Worm (Caenorhabditis elegans) whole organism, late embryonic: ENCODE data around the gene ZK370.6.

Source experiments
- C38D4.7 ChIP-seq: fragments of 200-800 bp; sonication (Bioruptor generic); optimal IDR thresholded peaks from 2 replicates; lab custom pipeline; 2018; ENCODE audit warnings: mild to moderate bottlenecking, missing genetic modification characterization, moderate library complexity, missing compliant biosample characterization
- F13H6.1 ChIP-seq: sonication (generic microtip); optimal IDR thresholded peaks from 2 replicates; lab custom pipeline; 2016; ENCODE audit warnings: missing genetic modification characterization, missing compliant biosample characterization
- T23F11.4 ChIP-seq: fragments of 200-800 bp; sonication (Bioruptor generic); optimal IDR thresholded peaks from 2 replicates; lab custom pipeline; 2018; ENCODE audit warnings: mild to moderate bottlenecking, missing genetic modification characterization, missing compliant biosample characterization
- ceh-14 ChIP-seq: sonication (generic microtip); optimal IDR thresholded peaks from 2 replicates; lab custom pipeline; 2016; ENCODE audit warnings: missing genotype, missing genetic modification characterization, missing compliant biosample characterization
- ceh-2 ChIP-seq: sonication (generic microtip); optimal IDR thresholded peaks from 2 replicates; lab custom pipeline; 2016; ENCODE audit warnings: missing genotype, missing genetic modification characterization, missing compliant biosample characterization
- ceh-48 ChIP-seq: sonication (generic microtip); optimal IDR thresholded peaks from 2 replicates; lab custom pipeline; 2016; ENCODE audit warnings: missing genetic modification characterization, inconsistent platforms, missing compliant biosample characterization
- ceh-6 ChIP-seq: fragments of 200-800 bp; sonication (Bioruptor generic); optimal IDR thresholded peaks from 2 replicates; lab custom pipeline; 2018; ENCODE audit warnings: mild to moderate bottlenecking, missing genetic modification characterization, missing compliant biosample characterization
- ceh-9 ChIP-seq: sonication (generic microtip); optimal IDR thresholded peaks from 2 replicates; lab custom pipeline; 2016; ENCODE audit warnings: mild to moderate bottlenecking, missing genetic modification characterization, inconsistent platforms, missing compliant biosample characterization
- che-1 ChIP-seq: sonication (generic microtip); optimal IDR thresholded peaks from 2 replicates; lab custom pipeline; 2016; ENCODE audit warnings: mild to moderate bottlenecking, missing genetic modification characterization, missing compliant biosample characterization
- dve-1 ChIP-seq: sonication (generic microtip); optimal IDR thresholded peaks from 2 replicates; lab custom pipeline; 2017; ENCODE audit warnings: antibody characterized with exemption, mild to moderate bottlenecking, missing genetic modification characterization, missing compliant biosample characterization
- elt-2 ChIP-seq: sonication (generic microtip); optimal IDR thresholded peaks from 2 replicates; lab custom pipeline; 2016; ENCODE audit warnings: missing genetic modification reagents, missing genetic modification characterization, missing compliant biosample characterization
- eyg-1 ChIP-seq: sonication (generic microtip); optimal IDR thresholded peaks from 2 replicates; lab custom pipeline; 2016; ENCODE audit warnings: missing genotype, missing genetic modification characterization, missing compliant biosample characterization
- fax-1 ChIP-seq: sonication (generic microtip); optimal IDR thresholded peaks from 2 replicates; lab custom pipeline; 2016; ENCODE audit warnings: missing genotype, missing genetic modification characterization, missing compliant biosample characterization
- fkh-10 ChIP-seq: fragments of 150-350 bp; optimal IDR thresholded peaks from 2 replicates; lab custom pipeline; 2014; ENCODE audit warnings: missing biosample characterization, missing genetic modification reagents, missing genetic modification characterization
- fkh-6 ChIP-seq: sonication (generic microtip); optimal IDR thresholded peaks from 2 replicates; lab custom pipeline; 2016; ENCODE audit warnings: missing genetic modification characterization, missing compliant biosample characterization
- gmeb-2 ChIP-seq: sonication (generic microtip); optimal IDR thresholded peaks from 2 replicates; lab custom pipeline; 2016; ENCODE audit warnings: missing genetic modification characterization, inconsistent platforms, missing compliant biosample characterization
- hlh-15 ChIP-seq: sonication (generic microtip); optimal IDR thresholded peaks from 2 replicates; lab custom pipeline; 2016; ENCODE audit warnings: missing genetic modification characterization, missing compliant biosample characterization
- lim-6 ChIP-seq: sonication (generic microtip); optimal IDR thresholded peaks from 2 replicates; lab custom pipeline; 2016; ENCODE audit warnings: missing genetic modification characterization, missing compliant biosample characterization
- mec-3 ChIP-seq: sonication (generic microtip); optimal IDR thresholded peaks from 2 replicates; lab custom pipeline; 2016; ENCODE audit warnings: borderline replicate concordance, missing genetic modification characterization, missing compliant biosample characterization
- nhr-11 ChIP-seq: fragments of 150-350 bp; optimal IDR thresholded peaks from 2 replicates; lab custom pipeline; 2014; ENCODE audit warnings: missing biosample characterization, missing genetic modification characterization
- npax-4 ChIP-seq: sonication (generic microtip); optimal IDR thresholded peaks from 2 replicates; lab custom pipeline; 2016; ENCODE audit warnings: missing genetic modification characterization, missing compliant biosample characterization
- odd-2 ChIP-seq: sonication (generic microtip); optimal IDR thresholded peaks from 2 replicates; lab custom pipeline; 2017; ENCODE audit warnings: antibody characterized with exemption, mild to moderate bottlenecking, missing genetic modification characterization, missing compliant biosample characterization
- pat-9 ChIP-seq: fragments of 200-800 bp; sonication (Bioruptor generic); optimal IDR thresholded peaks from 2 replicates; lab custom pipeline; 2018; ENCODE audit warnings: mild to moderate bottlenecking, missing genetic modification characterization, moderate library complexity, missing compliant biosample characterization
- pax-1 ChIP-seq: fragments of 150-350 bp; optimal IDR thresholded peaks from 2 replicates; lab custom pipeline; 2014; ENCODE audit warnings: missing biosample characterization, missing genetic modification characterization
- pros-1 ChIP-seq: fragments of 150-350 bp; optimal IDR thresholded peaks from 2 replicates; lab custom pipeline; 2014; ENCODE audit warnings: missing biosample characterization, missing genetic modification reagents, missing genetic modification characterization
- ref-2 ChIP-seq: sonication (generic microtip); optimal IDR thresholded peaks from 2 replicates; lab custom pipeline; 2016; ENCODE audit warnings: missing genetic modification characterization, missing compliant biosample characterization
- sox-4 ChIP-seq: sonication (generic microtip); optimal IDR thresholded peaks from 2 replicates; lab custom pipeline; 2017; ENCODE audit warnings: mild to moderate bottlenecking, missing genetic modification characterization, inconsistent platforms, missing compliant biosample characterization
- tbx-2 ChIP-seq: sonication (generic microtip); optimal IDR thresholded peaks from 2 replicates; lab custom pipeline; 2016; ENCODE audit warnings: missing genetic modification characterization, missing compliant biosample characterization
- tbx-7 ChIP-seq: sonication (generic microtip); optimal IDR thresholded peaks from 2 replicates; lab custom pipeline; 2016; ENCODE audit warnings: missing genotype, missing genetic modification characterization, missing compliant biosample characterization
- ttx-3 ChIP-seq: sonication (generic microtip); optimal IDR thresholded peaks from 2 replicates; lab custom pipeline; 2016; ENCODE audit warnings: missing genetic modification reagents, missing genetic modification characterization, missing compliant biosample characterization
- unc-42 ChIP-seq: sonication (generic microtip); optimal IDR thresholded peaks from 2 replicates; lab custom pipeline; 2016; ENCODE audit warnings: missing genotype, missing genetic modification characterization, missing compliant biosample characterization
- unc-55 ChIP-seq: sonication (generic microtip); optimal IDR thresholded peaks from 2 replicates; lab custom pipeline; 2017; ENCODE audit warnings: missing biosample characterization, missing genetic modification reagents, missing genetic modification characterization
- unc-86 ChIP-seq: sonication (generic microtip); optimal IDR thresholded peaks from 2 replicates; lab custom pipeline; 2016; ENCODE audit warnings: missing genetic modification characterization, missing compliant biosample characterization
- zip-5 ChIP-seq: sonication (generic microtip); optimal IDR thresholded peaks from 2 replicates; lab custom pipeline; 2016; ENCODE audit warnings: missing genetic modification characterization, missing compliant biosample characterization
- ztf-16 ChIP-seq: sonication (generic microtip); optimal IDR thresholded peaks from 2 replicates; lab custom pipeline; 2017; ENCODE audit warnings: missing genetic modification characterization, missing compliant biosample characterization

ZK370.6 gene

ce11 chrIII:8733667-8734066 is 10.0 kb downstream of the ZK370.6 start:
- TF ChIP-seq elt-2 (tag; lab: Kevin White, UChicago) (peak; percentile 78), ttx-3 (no peak), npax-4 (tag; lab: Kevin White, UChicago) (no peak)

- no peak for TF ChIP-seq zip-5
- TF ChIP-seq unc-55 (GFP tag; lab: Kevin White, UChicago): no peak
- no peak for TF ChIP-seq pros-1 (tag; lab: Kevin White, UChicago)
- no peak for TF ChIP-seq unc-42 (tag; lab: Kevin White, UChicago)
- TF ChIP-seq hlh-15: no peak
- no peak for TF ChIP-seq mec-3 (tag; lab: Kevin White, UChicago)
- no peak for TF ChIP-seq ztf-16 (tag; lab: Kevin White, UChicago)
- no peak for TF ChIP-seq fax-1 (tag; lab: Kevin White, UChicago)
- no peak for TF ChIP-seq fkh-6
- TF ChIP-seq ceh-48 (tag; lab: Kevin White, UChicago): no peak
- TF ChIP-seq ceh-2: no peak
Measured at ce11 chrIII:8733237-8733636, 10.4 kb downstream of the ZK370.6 start.

DNA sequence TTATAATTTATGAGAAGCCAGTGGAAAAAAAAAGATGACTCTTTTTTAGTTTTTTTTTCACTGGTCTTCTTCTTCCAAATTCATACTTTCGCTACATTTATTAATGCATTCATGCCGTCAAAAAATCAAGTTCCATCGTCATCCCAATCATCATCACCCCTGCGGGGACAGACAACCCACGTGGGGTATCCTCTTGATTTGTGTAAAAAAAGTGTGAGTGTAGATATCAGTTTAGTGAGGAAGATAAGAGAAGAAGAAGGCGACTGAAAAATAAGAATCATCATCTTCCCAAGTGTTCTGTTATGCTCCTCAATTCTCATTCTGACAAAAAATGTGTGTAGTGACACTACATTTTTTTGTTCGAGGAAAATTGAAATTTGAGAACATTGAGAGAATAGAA is 11.7 kb downstream of the ZK370.6 start:
- TF ChIP-seq mec-3 (tag; lab: Kevin White, UChicago) (no peak), tbx-2 (tag; lab: Kevin White, UChicago) (no peak), odd-2 (tag; lab: Kevin White, UChicago) (no peak), sox-4 (tag; lab: Kevin White, UChicago) (no peak), F13H6.1 (tag; lab: Kevin White, UChicago) (no peak), unc-86 (tag; lab: Kevin White, UChicago) (no peak), npax-4 (tag; lab: Kevin White, UChicago) (no peak), ceh-48 (tag; lab: Kevin White, UChicago) (no peak), fax-1 (tag; lab: Kevin White, UChicago) (no peak), dve-1 (tag; lab: Kevin White, UChicago) (no peak), unc-42 (tag; lab: Kevin White, UChicago) (no peak), gmeb-2 (no peak), pax-1 (tag; lab: Kevin White, UChicago) (no peak), fkh-10 (no peak), tbx-7 (tag; lab: Kevin White, UChicago) (no peak), pat-9 (no peak), eyg-1 (tag; lab: Kevin White, UChicago) (no peak), T23F11.4 (GFP tag; lab: Kevin White, UChicago) (no peak), ceh-14 (tag; lab: Kevin White, UChicago) (no peak), ref-2 (tag; lab: Kevin White, UChicago) (no peak)

- TF ChIP-seq C38D4.7 (GFP tag; lab: Kevin White, UChicago): no peak
- no peak for TF ChIP-seq ceh-9
- no peak for TF ChIP-seq lim-6
- TF ChIP-seq, all 69 proteins: peak for 0
Measured at ce11 chrIII:8731310-8731709, 12.3 kb downstream of the ZK370.6 start, which contains the start of gene ZK370.4. Gene ZK370.4, minus strand, starts transcription at chrIII:8731410.

DNA sequence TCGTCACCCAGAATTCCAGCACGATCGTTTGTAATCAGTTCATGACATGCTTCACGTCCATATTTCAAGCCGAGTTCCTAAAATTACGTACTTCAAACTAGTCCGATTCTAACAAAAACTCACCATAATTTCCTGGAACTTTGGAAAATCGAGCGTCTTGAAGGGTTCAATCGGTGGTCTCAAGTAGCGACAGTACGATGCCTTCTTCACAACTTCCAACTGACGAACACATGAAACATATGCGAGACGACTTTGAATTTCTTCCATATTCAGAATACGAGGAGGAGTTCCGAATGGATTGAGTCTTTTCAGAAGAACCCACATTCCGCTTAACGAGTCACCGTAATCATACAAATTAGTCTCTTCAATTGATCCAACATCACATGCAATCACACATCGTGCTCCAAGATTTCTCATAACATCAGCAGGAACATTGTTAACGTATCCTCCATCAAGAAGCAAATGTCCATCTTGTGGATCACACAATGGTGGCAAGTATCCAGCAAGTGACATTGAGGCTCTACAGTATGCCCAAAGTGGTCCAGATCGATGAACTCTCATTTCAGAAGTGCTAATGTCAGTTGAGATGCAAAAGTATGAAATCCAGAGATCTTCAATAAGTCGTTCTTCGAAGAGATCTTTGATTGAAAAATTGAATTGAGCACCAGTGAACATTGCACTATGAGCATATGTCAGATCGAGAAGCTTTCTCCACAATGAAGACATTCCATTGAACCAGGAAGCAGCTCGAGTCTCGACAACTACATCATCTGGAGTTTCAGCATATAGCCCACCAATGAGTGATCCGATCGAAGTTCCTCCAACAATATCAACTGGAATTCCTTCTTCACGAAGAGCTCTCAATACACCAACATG is 17.4 kb downstream of the ZK370.6 start:
- TF ChIP-seq hlh-15: no peak
- TF ChIP-seq fax-1 (tag; lab: Kevin White, UChicago): no peak
- TF ChIP-seq dve-1 (tag; lab: Kevin White, UChicago): no peak
- TF ChIP-seq ceh-6 (GFP tag; lab: Kevin White, UChicago): no peak
- no peak for TF ChIP-seq che-1 (tag; lab: Kevin White, UChicago)
- no peak for TF ChIP-seq ref-2 (tag; lab: Kevin White, UChicago)
- no peak for TF ChIP-seq nhr-11 (tag; lab: Kevin White, UChicago)
